Worm (Caenorhabditis elegans) whole organism, L3 larva: ENCODE results near the gene T05A8.8.
A peak's percentile ranks its signal among the peaks of the same experiment; 100 is the strongest.

Source experiments
- aly-2 ChIP-seq: fragments of 150-350 bp; optimal IDR thresholded peaks from 2 replicates; lab custom pipeline; 2014; ENCODE audit warnings: missing biosample characterization, missing genetic modification characterization
- ama-1 ChIP-seq: fragments of 150-350 bp; optimal IDR thresholded peaks from 2 replicates; lab custom pipeline; 2018
- ceh-16 ChIP-seq: sonication (generic microtip); optimal IDR thresholded peaks from 2 replicates; lab custom pipeline; 2017; ENCODE audit warnings: missing biosample characterization, missing genetic modification characterization
- ceh-28 ChIP-seq: fragments of 150-350 bp; optimal IDR thresholded peaks from 2 replicates; lab custom pipeline; 2014; ENCODE audit warnings: missing biosample characterization, missing genetic modification reagents, missing genetic modification characterization
- ceh-82 ChIP-seq: fragments of 150-350 bp; optimal IDR thresholded peaks from 2 replicates; lab custom pipeline; 2014; ENCODE audit warnings: missing biosample characterization, missing genetic modification characterization
- daf-12 ChIP-seq: fragments of 150-350 bp; optimal IDR thresholded peaks from 2 replicates; lab custom pipeline; 2014; ENCODE audit warnings: missing biosample characterization, missing genetic modification reagents, missing genetic modification characterization
- egl-27 ChIP-seq: sonication (generic microtip); optimal IDR thresholded peaks from 4 replicates; lab custom pipeline; 2017; ENCODE audit warnings: missing biosample characterization, missing genetic modification reagents, missing genetic modification characterization
- elt-1 ChIP-seq: fragments of 150-350 bp; optimal IDR thresholded peaks from 2 replicates; lab custom pipeline; 2014; ENCODE audit warnings: missing biosample characterization, missing genetic modification characterization
- elt-2 ChIP-seq: sonication (generic microtip); optimal IDR thresholded peaks from 2 replicates; lab custom pipeline; 2016; ENCODE audit warnings: missing genetic modification reagents, mild to moderate bottlenecking, missing genetic modification characterization, missing compliant biosample characterization
- elt-3 ChIP-seq, 3 experiments: fragments of 150-350 bp in 1 of 3; sonication (generic microtip) in 2 of 3; optimal IDR thresholded peaks; 2 replicates in 2 of 3; 4 replicates in 1 of 3; lab custom pipeline; 2014 to 2017; ENCODE audit warnings: missing biosample characterization in 3 of 3, missing genetic modification characterization in 3 of 3
- eor-1 ChIP-seq, 2 experiments: fragments of 150-350 bp; optimal IDR thresholded peaks; 2 replicates each; lab custom pipeline; 2014 to 2018; ENCODE audit warnings: missing biosample characterization in 2 of 2, missing genetic modification characterization in 2 of 2
- fkh-10 ChIP-seq: sonication (generic microtip); optimal IDR thresholded peaks from 2 replicates; lab custom pipeline; 2017; ENCODE audit warnings: missing biosample characterization, missing genetic modification reagents, missing genetic modification characterization
- fkh-2 ChIP-seq: fragments of 150-350 bp; optimal IDR thresholded peaks from 2 replicates; lab custom pipeline; 2014; ENCODE audit warnings: missing biosample characterization, missing genetic modification reagents, missing genetic modification characterization
- fos-1 ChIP-seq: fragments of 150-350 bp; optimal IDR thresholded peaks from 2 replicates; lab custom pipeline; 2014; ENCODE audit warnings: missing biosample characterization, missing genetic modification characterization
- hmg-11 ChIP-seq: sonication (generic microtip); optimal IDR thresholded peaks from 2 replicates; lab custom pipeline; 2016; ENCODE audit warnings: missing genetic modification characterization, missing compliant biosample characterization
- jun-1 ChIP-seq: fragments of 150-350 bp; optimal IDR thresholded peaks from 2 replicates; lab custom pipeline; 2014; ENCODE audit warnings: missing biosample characterization, missing genetic modification reagents, missing genetic modification characterization
- lin-15B ChIP-seq: fragments of 150-350 bp; optimal IDR thresholded peaks from 2 replicates; lab custom pipeline; 2014; ENCODE audit warnings: missing biosample characterization, missing genetic modification characterization
- lin-39 ChIP-seq: fragments of 150-350 bp; optimal IDR thresholded peaks from 2 replicates; lab custom pipeline; 2018; ENCODE audit warnings: missing biosample characterization, missing genetic modification reagents, missing genetic modification characterization
- lsy-12 ChIP-seq: sonication (generic microtip); optimal IDR thresholded peaks from 2 replicates; lab custom pipeline; 2016; ENCODE audit warnings: mild to moderate bottlenecking, missing genetic modification characterization, missing compliant biosample characterization
- mdl-1 ChIP-seq: fragments of 150-350 bp; optimal IDR thresholded peaks from 2 replicates; lab custom pipeline; 2014; ENCODE audit warnings: missing biosample characterization, missing genetic modification characterization
- nfya-1 ChIP-seq: sonication (generic microtip); optimal IDR thresholded peaks from 2 replicates; lab custom pipeline; 2017; ENCODE audit warnings: missing genetic modification characterization, mild to moderate bottlenecking, missing compliant biosample characterization, antibody characterized with exemption, moderate library complexity; ENCODE audit not compliant: insufficient read depth
- nhr-11 ChIP-seq: fragments of 150-350 bp; optimal IDR thresholded peaks from 2 replicates; lab custom pipeline; 2014; ENCODE audit warnings: missing biosample characterization, missing genetic modification characterization
- nhr-237 ChIP-seq: fragments of 150-350 bp; optimal IDR thresholded peaks from 2 replicates; lab custom pipeline; 2014; ENCODE audit warnings: missing biosample characterization, missing genetic modification characterization
- nhr-25 ChIP-seq: sonication (generic microtip); optimal IDR thresholded peaks from 2 replicates; lab custom pipeline; 2017; ENCODE audit warnings: missing biosample characterization, missing genetic modification characterization
- nhr-28 ChIP-seq: fragments of 150-350 bp; optimal IDR thresholded peaks from 2 replicates; lab custom pipeline; 2014; ENCODE audit warnings: missing biosample characterization, missing genetic modification characterization
- nhr-43 ChIP-seq: sonication (generic microtip); optimal IDR thresholded peaks from 2 replicates; lab custom pipeline; 2016; ENCODE audit warnings: mild to moderate bottlenecking, missing genetic modification characterization, missing compliant biosample characterization; ENCODE audit not compliant: poor library complexity, severe bottlenecking
- nhr-67 ChIP-seq: fragments of 150-350 bp; optimal IDR thresholded peaks from 2 replicates; lab custom pipeline; 2014; ENCODE audit warnings: missing biosample characterization, missing genetic modification characterization
- nhr-76 ChIP-seq: fragments of 150-350 bp; sonication (generic microtip); optimal IDR thresholded peaks from 5 replicates; lab custom pipeline; 2014; ENCODE audit warnings: missing biosample characterization, missing genetic modification characterization
- nhr-77 ChIP-seq: fragments of 150-350 bp; optimal IDR thresholded peaks from 2 replicates; lab custom pipeline; 2014; ENCODE audit warnings: missing biosample characterization, missing genetic modification characterization
- sea-2 ChIP-seq: fragments of 150-350 bp; sonication (generic microtip); optimal IDR thresholded peaks from 4 replicates; lab custom pipeline; 2014; ENCODE audit warnings: missing biosample characterization, missing genetic modification reagents, missing genetic modification characterization
- snpc-4 ChIP-seq: fragments of 150-350 bp; optimal IDR thresholded peaks from 2 replicates; lab custom pipeline; 2014; ENCODE audit warnings: missing biosample characterization, missing genetic modification characterization
- tbx-2 ChIP-seq: sonication (generic microtip); optimal IDR thresholded peaks from 2 replicates; lab custom pipeline; 2016; ENCODE audit warnings: mild to moderate bottlenecking, missing genetic modification characterization, missing compliant biosample characterization
- unc-39 ChIP-seq: sonication (generic microtip); optimal IDR thresholded peaks from 4 replicates; lab custom pipeline; 2017; ENCODE audit warnings: missing biosample characterization, missing genetic modification characterization
- unc-62 ChIP-seq: fragments of 150-350 bp; sonication (generic microtip); optimal IDR thresholded peaks from 4 replicates; lab custom pipeline; 2014; ENCODE audit warnings: missing biosample characterization, missing genetic modification reagents, missing genetic modification characterization
- zag-1 ChIP-seq: fragments of 150-350 bp; optimal IDR thresholded peaks from 2 replicates; lab custom pipeline; 2014; ENCODE audit warnings: missing biosample characterization, missing genetic modification characterization
- ztf-11 ChIP-seq: fragments of 150-350 bp; optimal IDR thresholded peaks from 2 replicates; lab custom pipeline; 2014; ENCODE audit warnings: missing biosample characterization, missing genetic modification characterization
- ztf-4 ChIP-seq: fragments of 150-350 bp; optimal IDR thresholded peaks from 2 replicates; lab custom pipeline; 2014; ENCODE audit warnings: missing biosample characterization, missing genetic modification characterization

Gene T05A8.8

DNA sequence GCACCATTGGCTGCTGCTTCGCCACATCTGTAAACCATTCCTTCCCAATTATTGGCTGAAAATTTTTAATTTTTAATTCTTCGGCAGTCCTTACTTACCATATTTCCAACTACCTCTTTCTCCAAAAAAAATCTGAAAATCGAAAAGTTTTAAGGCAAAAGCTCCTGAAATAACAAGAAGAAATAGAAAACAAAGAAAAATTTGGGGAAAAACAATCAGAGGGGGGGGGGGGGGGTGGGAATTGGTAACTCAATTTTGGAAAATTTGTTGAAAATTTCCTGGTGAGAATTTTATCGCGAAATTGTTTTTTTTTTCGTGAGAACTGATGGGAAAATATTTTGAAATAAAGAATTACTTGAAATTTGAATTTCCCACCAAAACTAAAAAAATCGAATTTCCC, 44.0 kb upstream of the T05A8.8 start, which contains the start of gene set-11:
TSS of gene set-11 (minus strand) at position 101 of the 400 bp plus-strand sequence.
- TF ChIP-seq lin-39 (no peak), ztf-11 (tag; lab: Kevin White, UChicago) (no peak), ceh-28 (tag; lab: Kevin White, UChicago) (no peak), daf-12 (tag; lab: Kevin White, UChicago) (no peak), nhr-237 (tag; lab: Kevin White, UChicago) (no peak), fkh-2 (no peak), nfya-1 (tag; lab: Kevin White, UChicago) (no peak), elt-3 (tag; optimal IDR thresholded peaks at IDR 0.05; lab: Kevin White, UChicago) (no peak), mdl-1 (tag; lab: Kevin White, UChicago) (no peak), nhr-25 (tag; lab: Kevin White, UChicago) (no peak), nhr-43 (no peak), lin-15B (tag; lab: Kevin White, UChicago) (no peak), nhr-11 (tag; lab: Kevin White, UChicago) (no peak), jun-1 (tag; lab: Kevin White, UChicago) (no peak), unc-39 (tag; lab: Kevin White, UChicago) (no peak), ama-1 (lab: Kevin White, UChicago) (no peak), lsy-12 (tag; lab: Kevin White, UChicago) (no peak)
- TF ChIP-seq, all 47 proteins: peak for 0

DNA sequence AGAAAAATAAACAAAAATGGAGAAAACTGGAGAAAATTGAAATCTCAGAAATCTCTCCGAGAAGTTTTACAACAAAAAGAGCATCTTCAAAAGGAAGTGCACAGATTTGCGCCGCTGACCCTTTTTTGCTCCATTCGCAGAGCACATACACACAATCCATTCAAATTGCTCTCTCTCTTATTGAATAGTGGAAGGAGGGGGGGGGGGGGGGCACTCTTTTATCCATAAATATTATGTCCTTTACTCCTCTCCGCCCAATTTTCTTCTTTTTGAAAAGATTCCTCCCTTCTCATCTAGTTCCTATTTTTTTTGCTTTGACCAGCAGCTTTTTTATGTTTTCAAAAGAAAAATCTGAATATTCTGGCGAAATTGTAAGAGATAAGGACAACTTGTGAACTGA, 41.4 kb upstream of the T05A8.8 start:
- TF ChIP-seq unc-62 (GFP tag; lab: Kevin White, UChicago) (no peak), fkh-10 (GFP tag; lab: Kevin White, UChicago) (peak; percentile 56)

DNA sequence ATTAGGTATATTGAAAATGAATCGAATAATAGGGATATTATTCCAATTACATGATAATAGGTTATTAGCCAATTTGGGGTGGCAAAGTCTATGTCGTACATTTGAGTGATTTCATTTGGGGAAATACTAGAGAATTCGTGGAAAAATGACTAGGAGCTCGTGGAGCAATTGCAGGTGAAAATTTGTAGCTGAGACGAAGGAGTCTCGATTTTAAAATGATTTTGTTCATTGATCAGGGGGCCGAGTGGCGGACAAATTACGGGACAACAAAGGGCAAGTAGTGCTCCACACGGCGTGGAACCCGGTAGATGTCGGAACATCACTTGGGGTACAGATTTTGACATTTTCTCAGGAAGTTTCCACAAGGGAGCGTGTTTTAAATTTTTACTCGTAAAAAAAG, 38.1 kb upstream of the T05A8.8 start, which contains the start of gene sri-62:
TSS of gene sri-62 (minus strand) at position 101 of the 400 bp plus-strand sequence.
- TF ChIP-seq elt-1 (tag; lab: Kevin White, UChicago), result no peak
- no peak for TF ChIP-seq hmg-11 (tag; lab: Kevin White, UChicago)
- no peak for TF ChIP-seq zag-1 (tag; lab: Kevin White, UChicago)
- TF ChIP-seq nhr-28 (tag; lab: Kevin White, UChicago), result no peak
- no peak for TF ChIP-seq mdl-1 (tag; lab: Kevin White, UChicago)

ce11 chrII:2700229-2700628, 36.2 kb upstream of the T05A8.8 start, which contains the start of gene sri-61:
Gene sri-61, minus strand, starts transcription at chrII:2700329.
- TF ChIP-seq ceh-16 (tag; lab: Kevin White, UChicago), result no peak
- TF ChIP-seq hmg-11 (tag; lab: Kevin White, UChicago), result no peak
- TF ChIP-seq nhr-25 (tag; lab: Kevin White, UChicago), result no peak
- TF ChIP-seq ceh-28 (tag; lab: Kevin White, UChicago), result no peak
- TF ChIP-seq nhr-11 (tag; lab: Kevin White, UChicago), result no peak
- no peak for TF ChIP-seq eor-1 (tag; optimal IDR thresholded peaks at IDR 0.05; lab: Kevin White, UChicago)
- no peak for TF ChIP-seq daf-12 (tag; lab: Kevin White, UChicago)
- TF ChIP-seq aly-2 (tag; lab: Kevin White, UChicago), result no peak
- no peak for TF ChIP-seq sea-2 (GFP tag; lab: Kevin White, UChicago)
- no peak for TF ChIP-seq jun-1 (tag; lab: Kevin White, UChicago)
- TF ChIP-seq elt-1 (tag; lab: Kevin White, UChicago), result no peak
- TF ChIP-seq nhr-28 (tag; lab: Kevin White, UChicago), result no peak
- no peak for TF ChIP-seq ztf-4
- no peak for TF ChIP-seq snpc-4 (tag; lab: Kevin White, UChicago)
- TF ChIP-seq ceh-82 (tag; lab: Kevin White, UChicago), result no peak
- no peak for TF ChIP-seq mdl-1 (tag; lab: Kevin White, UChicago)
- no peak for TF ChIP-seq elt-2 (tag; lab: Kevin White, UChicago)
- no peak for TF ChIP-seq fkh-10 (GFP tag; lab: Kevin White, UChicago)
- no peak for TF ChIP-seq nhr-77
- TF ChIP-seq egl-27, result no peak

DNA sequence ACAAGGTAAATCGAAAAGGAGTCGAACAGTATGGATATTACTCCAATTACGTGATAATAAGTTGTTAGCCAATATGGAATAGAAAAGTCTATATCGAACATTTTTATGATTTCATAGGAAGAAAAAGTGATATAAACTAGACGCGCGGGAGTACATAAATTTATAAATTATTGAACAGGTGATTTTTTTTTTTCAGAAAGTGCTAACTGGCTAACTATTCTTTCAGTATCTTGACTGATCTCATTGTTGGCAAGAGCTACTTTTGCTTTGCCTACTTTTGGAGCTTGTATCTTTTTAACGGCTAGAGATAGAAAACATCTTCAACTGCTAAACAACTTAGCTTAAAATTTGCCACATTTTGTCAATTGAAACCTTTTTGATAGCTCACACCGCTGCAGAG, 33.7 kb upstream of the T05A8.8 start, which contains the start of gene sri-60:
TSS of gene sri-60 (minus strand) at position 101 of the 400 bp plus-strand sequence.
- TF ChIP-seq ceh-28 (tag; lab: Kevin White, UChicago), result no peak
- TF ChIP-seq nhr-76 (tag; lab: Kevin White, UChicago), result no peak
- TF ChIP-seq ceh-82 (tag; lab: Kevin White, UChicago), result no peak
- no peak for TF ChIP-seq nhr-77
- no peak for TF ChIP-seq mdl-1 (tag; lab: Kevin White, UChicago)
- no peak for TF ChIP-seq tbx-2 (tag; lab: Kevin White, UChicago)
- no peak for TF ChIP-seq fos-1
- TF ChIP-seq elt-3 (tag; optimal IDR thresholded peaks at IDR 0.05; lab: Kevin White, UChicago), result no peak
- TF ChIP-seq nhr-67 (tag; lab: Kevin White, UChicago), result no peak
- TF ChIP-seq, all 47 proteins: peak for 0
